Fruit fly (Drosophila melanogaster): ENCODE results near the gene Ets65A.

The Ets65A gene

dm6 chr3L:6094697-6095096 is 2.7 kb upstream of the Ets65A start, which contains the start of the genes CG10467 and loj (continued):
- peak; percentile 66 for TF ChIP-seq dm (GFP tag; optimal IDR thresholded peaks at IDR 0.05)
- peak; percentile 81 for TF ChIP-seq D19B (GFP tag; optimal IDR thresholded peaks at IDR 0.05)
- peak; percentile 26 for TF ChIP-seq CG6854 (GFP tag; optimal IDR thresholded peaks at IDR 0.05)
- TF ChIP-seq Tbp (GFP tag; optimal IDR thresholded peaks at IDR 0.05) = no peak
- peak; percentile 93 for TF ChIP-seq CG31224 (GFP tag; IDR thresholded peaks at IDR 0.05)
- peak; percentile 44 for TF ChIP-seq en (GFP tag; optimal IDR thresholded peaks at IDR 0.05)
- peak; percentile 91 for TF ChIP-seq CG3281 (GFP tag; optimal IDR thresholded peaks at IDR 0.05)
- TF ChIP-seq CG15269 (tag; optimal IDR thresholded peaks at IDR 0.05) = peak; percentile 95
- peak; percentile 98 for TF ChIP-seq CG14441 (GFP tag; IDR thresholded peaks at IDR 0.05)
- TF ChIP-seq tx (GFP tag; optimal IDR thresholded peaks at IDR 0.05) = peak; percentile 80
- peak; percentile 98 for TF ChIP-seq Gug (GFP tag; IDR thresholded peaks at IDR 0.05)
- peak; percentile 80 to 98 for TF ChIP-seq dpn (GFP tag; optimal IDR thresholded peaks at IDR 0.05)
- peak; percentile 81 for TF ChIP-seq kah (GFP tag; optimal IDR thresholded peaks at IDR 0.05)
- peak; percentile 98 for TF ChIP-seq esg (GFP tag; conservative IDR thresholded peaks at IDR 0.05)
- TF ChIP-seq CG6272 (GFP tag; IDR thresholded peaks at IDR 0.05) = peak; percentile 98
- peak; percentile 76 for TF ChIP-seq CG17912 (GFP tag; optimal IDR thresholded peaks at IDR 0.05)
- peak; percentile 36 for TF ChIP-seq fd64A (GFP tag; optimal IDR thresholded peaks at IDR 0.05)
- peak; percentile 91 to 97 for TF ChIP-seq crp (GFP tag; optimal IDR thresholded peaks at IDR 0.05)
- no peak for TF ChIP-seq D (optimal IDR thresholded peaks at IDR 0.05)
- peak; percentile 91 for TF ChIP-seq D (GFP tag; optimal IDR thresholded peaks at IDR 0.05)
- peak; percentile 97 for TF ChIP-seq PHDP (tag; optimal IDR thresholded peaks at IDR 0.05)
- peak; percentile 95 for TF ChIP-seq CG2678 (tag; optimal IDR thresholded peaks at IDR 0.05)
- peak; percentile 98 for TF ChIP-seq dysf (GFP tag; IDR thresholded peaks at IDR 0.05)
- no peak for TF ChIP-seq HLHmδ (GFP tag; optimal IDR thresholded peaks at IDR 0.05)
- peak; percentile 93 for TF ChIP-seq ssp (GFP tag; IDR thresholded peaks at IDR 0.05)
- TF ChIP-seq cad (GFP tag; optimal IDR thresholded peaks at IDR 0.05) = no peak
- TF ChIP-seq tio (GFP tag; optimal IDR thresholded peaks at IDR 0.05) = peak; percentile 96
- no peak for TF ChIP-seq zf30C (GFP tag; optimal IDR thresholded peaks at IDR 0.05)
- TF ChIP-seq ttk (GFP tag; IDR thresholded peaks at IDR 0.05) = peak; percentile 98
- TF ChIP-seq p53 (GFP tag; optimal IDR thresholded peaks at IDR 0.05) = no peak
- no peak for TF ChIP-seq Lpt (GFP tag; optimal IDR thresholded peaks at IDR 0.05)
- peak; percentile 92 for TF ChIP-seq Hmr (GFP tag; optimal IDR thresholded peaks at IDR 0.05)
- peak; percentile 94 for TF ChIP-seq Fer2 (tag; optimal IDR thresholded peaks at IDR 0.05)
- peak; percentile 98 for TF ChIP-seq CG13424 (tag; optimal IDR thresholded peaks at IDR 0.05)
- peak; percentile 98 for TF ChIP-seq CG16815 (GFP tag; optimal IDR thresholded peaks at IDR 0.05)
- peak; percentile 96 for TF ChIP-seq CG2889 (GFP tag; IDR thresholded peaks at IDR 0.05)
- peak; percentile 75 for TF ChIP-seq org-1 (GFP tag; optimal IDR thresholded peaks at IDR 0.05)
- peak; percentile 95 for TF ChIP-seq Oli (tag; optimal IDR thresholded peaks at IDR 0.05)
- TF ChIP-seq CG12744 (GFP tag; optimal IDR thresholded peaks at IDR 0.05) = peak; percentile 66
- TF ChIP-seq CG32532 (GFP tag; IDR thresholded peaks at IDR 0.05) = peak; percentile 98
- peak in 1 of 2 experiments; percentile 78 for TF ChIP-seq Eip74EF (GFP tag; optimal IDR thresholded peaks at IDR 0.05)
- TF ChIP-seq ftz-f1 (GFP tag; optimal IDR thresholded peaks at IDR 0.05) = no peak
- TF ChIP-seq CG13775 (GFP tag; optimal IDR thresholded peaks at IDR 0.05) = peak; percentile 96
- TF ChIP-seq Bgb (GFP tag; IDR thresholded peaks at IDR 0.05; ENCODE audit: partially characterized antibody) = peak; percentile 59
- TF ChIP-seq CG7839 (tag; optimal IDR thresholded peaks at IDR 0.05) = peak; percentile 96
- TF ChIP-seq CG4360 (GFP tag; IDR thresholded peaks at IDR 0.05) = peak; percentile 53
- no peak for TF ChIP-seq br (optimal IDR thresholded peaks at IDR 0.05)
- TF ChIP-seq CG14710 (tag; optimal IDR thresholded peaks at IDR 0.05) = peak; percentile 97
- peak; percentile 61; the same call in 2 of the 3 replicates for TF ChIP-seq CG14860 (GFP tag; IDR thresholded peaks at IDR 0.05; ENCODE audit: partially characterized antibody)
- peak; percentile 87 for TF ChIP-seq Taf1 (GFP tag; IDR thresholded peaks at IDR 0.05)
- TF ChIP-seq CG9437 (GFP tag; optimal IDR thresholded peaks at IDR 0.05) = peak; percentile 84
